Fruit fly (Drosophila melanogaster) whole organism, embryonic: Measurements from ENCODE around the gene CG14853.

Experiments used
- CG10209 ChIP-seq: fragments of 200-800 bp; sonication (Bioruptor generic); optimal IDR thresholded peaks from 3 replicates; lab custom pipeline; 2017; ENCODE audit warnings: missing biosample characterization, mild to moderate bottlenecking, missing genetic modification characterization, missing genetic modification reagents
- CG10565 ChIP-seq: fragments of 200-800 bp; sonication (Bioruptor generic); optimal IDR thresholded peaks from 3 replicates; lab custom pipeline; 2016; ENCODE audit warnings: missing biosample characterization, mild to moderate bottlenecking, missing genetic modification characterization
- CG11093 ChIP-seq: fragments of 200-800 bp; sonication (Bioruptor generic); IDR thresholded peaks from 3 replicates; pipeline ENCODE4 v1.3.6; 2022; ENCODE audit warnings: missing biosample characterization, missing genetic modification characterization
- CG11695 ChIP-seq: fragments of 200-800 bp; sonication (Bioruptor generic); IDR thresholded peaks from 3 replicates; pipeline ENCODE4 v1.3.6; 2022; ENCODE audit warnings: missing biosample characterization, missing genetic modification characterization
- CG12659 ChIP-seq: fragments of 200-800 bp; sonication (Bioruptor generic); optimal IDR thresholded peaks from 3 replicates; lab custom pipeline; 2017; ENCODE audit warnings: mild to moderate bottlenecking, missing biosample characterization, missing genetic modification reagents, missing genetic modification characterization
- CG15269 ChIP-seq: fragments of 200-800 bp; sonication (Bioruptor generic); optimal IDR thresholded peaks from 2 replicates; lab custom pipeline; 2018; ENCODE audit warnings: missing biosample characterization, mild to moderate bottlenecking, missing genetic modification characterization, moderate library complexity
- CG15479 ChIP-seq: fragments of 200-800 bp; sonication (Bioruptor generic); optimal IDR thresholded peaks from 3 replicates; lab custom pipeline; 2019; ENCODE audit warnings: missing biosample characterization, mild to moderate bottlenecking, missing genetic modification characterization, moderate library complexity
- CG1647 ChIP-seq: fragments of 200-800 bp; sonication (Bioruptor generic); optimal IDR thresholded peaks from 3 replicates; lab custom pipeline; 2016; ENCODE audit warnings: missing biosample characterization, missing genetic modification characterization
- CG16863 ChIP-seq: fragments of 200-800 bp; sonication (Bioruptor generic); optimal IDR thresholded peaks from 3 replicates; lab custom pipeline; 2016; ENCODE audit warnings: missing biosample characterization, missing genetic modification characterization
- CG17359 ChIP-seq: fragments of 200-800 bp; sonication (Bioruptor generic); optimal IDR thresholded peaks from 3 replicates; lab custom pipeline; 2018; ENCODE audit warnings: missing biosample characterization, mild to moderate bottlenecking, missing genetic modification characterization, moderate library complexity
- CG1792 ChIP-seq: fragments of 200-800 bp; sonication (Bioruptor generic); optimal IDR thresholded peaks from 2 replicates; lab custom pipeline; 2016; ENCODE audit warnings: missing biosample characterization, missing genetic modification characterization
- CG2875 ChIP-seq: fragments of 200-800 bp; sonication (Bioruptor generic); optimal IDR thresholded peaks from 2 replicates; lab custom pipeline; 2017; ENCODE audit warnings: missing biosample characterization, mild to moderate bottlenecking, missing genetic modification characterization, missing genetic modification reagents
- CG31441 ChIP-seq: fragments of 200-800 bp; sonication (Bioruptor generic); IDR thresholded peaks from 2 replicates; pipeline ENCODE4 v1.3.6; 2022; ENCODE audit warnings: missing biosample characterization, missing genetic modification characterization
- CG3995 ChIP-seq: fragments of 200-800 bp; sonication (Bioruptor generic); optimal IDR thresholded peaks from 3 replicates; lab custom pipeline; 2016; ENCODE audit warnings: missing biosample characterization, missing genetic modification characterization
- CG4424 ChIP-seq: fragments of 200-800 bp; sonication (Bioruptor generic); optimal IDR thresholded peaks from 3 replicates; lab custom pipeline; 2016; ENCODE audit warnings: missing biosample characterization, missing genetic modification characterization
- CG4854 ChIP-seq: fragments of 200-800 bp; sonication (Bioruptor generic); optimal IDR thresholded peaks from 2 replicates; lab custom pipeline; 2016; ENCODE audit warnings: missing biosample characterization, missing genetic modification characterization, inconsistent platforms
- CG6254 ChIP-seq: fragments of 200-800 bp; sonication (Bioruptor generic); optimal IDR thresholded peaks from 3 replicates; lab custom pipeline; 2017; ENCODE audit warnings: mild to moderate bottlenecking, missing biosample characterization, missing genetic modification reagents, missing genetic modification characterization
- CG6689 ChIP-seq: fragments of 200-800 bp; sonication (Bioruptor generic); IDR thresholded peaks from 2 replicates; pipeline ENCODE4 v1.3.6; 2022; ENCODE audit warnings: missing biosample characterization, missing genetic modification characterization
- CG8359 ChIP-seq: fragments of 200-800 bp; sonication (Bioruptor generic); optimal IDR thresholded peaks from 2 replicates; lab custom pipeline; 2017; ENCODE audit warnings: missing biosample characterization, mild to moderate bottlenecking, missing genetic modification characterization, borderline replicate concordance
- CG8765 ChIP-seq: fragments of 200-800 bp; sonication (Bioruptor generic); IDR thresholded peaks from 2 replicates; pipeline ENCODE4 v1.3.6; 2022; ENCODE audit warnings: missing biosample characterization, missing genetic modification characterization
- CkIIα-i1 ChIP-seq: fragments of 200-800 bp; sonication (Bioruptor generic); IDR thresholded peaks from 2 replicates; pipeline ENCODE4 v1.3.6; 2022; ENCODE audit warnings: missing biosample characterization, missing genetic modification characterization
- Elba2 ChIP-seq: fragments of 200-800 bp; sonication (Bioruptor generic); optimal IDR thresholded peaks from 3 replicates; lab custom pipeline; 2016; ENCODE audit warnings: missing biosample characterization, missing genetic modification characterization
- Ets65A ChIP-seq: fragments of 200-800 bp; sonication (Bioruptor generic); peaks from one replicate; lab custom pipeline; 2016; ENCODE audit warnings: missing biosample characterization, missing genetic modification characterization
- HLHmδ ChIP-seq: fragments of 200-800 bp; sonication (Bioruptor generic); optimal IDR thresholded peaks from 2 replicates; lab custom pipeline; 2018; ENCODE audit warnings: missing biosample characterization, mild to moderate bottlenecking, missing genetic modification characterization, moderate library complexity
- Mad ChIP-seq: fragments of 200-800 bp; sonication (Bioruptor generic); optimal IDR thresholded peaks from 2 replicates; lab custom pipeline; 2016; ENCODE audit warnings: missing biosample characterization, missing genetic modification characterization
- Neu2 ChIP-seq: fragments of 200-800 bp; sonication (Bioruptor generic); optimal IDR thresholded peaks from 3 replicates; lab custom pipeline; 2016; ENCODE audit warnings: missing biosample characterization, missing genetic modification characterization, borderline replicate concordance
- Rfx ChIP-seq: fragments of 200-800 bp; sonication (Bioruptor generic); IDR thresholded peaks from 2 replicates; pipeline ENCODE4 v1.3.6; 2022; ENCODE audit warnings: missing biosample characterization, missing genetic modification characterization
- Xbp1 ChIP-seq: fragments of 200-800 bp; sonication (Bioruptor generic); optimal IDR thresholded peaks from 3 replicates; lab custom pipeline; 2016; ENCODE audit warnings: missing biosample characterization, mild to moderate bottlenecking, missing genetic modification characterization
- YL-1 ChIP-seq: fragments of 200-800 bp; sonication (Bioruptor generic); optimal IDR thresholded peaks from 3 replicates; lab custom pipeline; 2017; ENCODE audit warnings: missing biosample characterization, mild to moderate bottlenecking, missing genetic modification characterization
- ase ChIP-seq: fragments of 200-800 bp; sonication (Bioruptor generic); IDR thresholded peaks from 3 replicates; pipeline ENCODE4 v1.3.6; 2022; ENCODE audit warnings: missing biosample characterization, missing genetic modification characterization
- ato ChIP-seq: fragments of 200-800 bp; sonication (Bioruptor generic); IDR thresholded peaks from 2 replicates; pipeline ENCODE4 v1.3.6; 2022; ENCODE audit warnings: missing biosample characterization, missing genetic modification characterization; ENCODE audit not compliant: partially characterized antibody
- bab2 ChIP-seq: fragments of 200-800 bp; sonication (Bioruptor generic); optimal IDR thresholded peaks from 2 replicates; lab custom pipeline; 2016; ENCODE audit warnings: missing biosample characterization, missing genetic modification characterization
- bbx ChIP-seq: fragments of 200-800 bp; sonication (Bioruptor generic); IDR thresholded peaks from 2 replicates; pipeline ENCODE4 v1.3.6; 2022; ENCODE audit warnings: missing biosample characterization, missing genetic modification characterization; ENCODE audit not compliant: partially characterized antibody
- bsh ChIP-seq, 2 experiments: fragments of 200-800 bp; sonication (Bioruptor generic); optimal IDR thresholded peaks; 2 replicates each; lab custom pipeline; 2017 to 2018; ENCODE audit warnings: mild to moderate bottlenecking in 2 of 2, missing biosample characterization in 2 of 2, missing genetic modification characterization in 2 of 2, moderate library complexity in 1 of 2
- chinmo ChIP-seq: fragments of 200-800 bp; sonication (Bioruptor generic); IDR thresholded peaks from 4 replicates; pipeline ENCODE4 v1.3.6; 2022; ENCODE audit warnings: missing biosample characterization, missing genetic modification characterization; ENCODE audit not compliant: partially characterized antibody
- crol ChIP-seq: fragments of 200-800 bp; sonication (Bioruptor generic); IDR thresholded peaks from 2 replicates; pipeline ENCODE4 v1.3.6; 2022; ENCODE audit warnings: missing biosample characterization, missing genetic modification characterization
- danr ChIP-seq: fragments of 200-800 bp; sonication (Bioruptor generic); IDR thresholded peaks from 2 replicates; pipeline ENCODE4 v1.3.6; 2022; ENCODE audit warnings: missing biosample characterization, missing genetic modification characterization
- en ChIP-seq: fragments of 200-800 bp; sonication (Bioruptor generic); optimal IDR thresholded peaks from 2 replicates; lab custom pipeline; 2016; ENCODE audit warnings: missing biosample characterization, missing genetic modification characterization
- fd3F ChIP-seq: fragments of 200-800 bp; sonication (Bioruptor generic); optimal IDR thresholded peaks from 2 replicates; lab custom pipeline; 2018; ENCODE audit warnings: missing biosample characterization, mild to moderate bottlenecking, missing genetic modification characterization, moderate library complexity
- fu2 ChIP-seq: fragments of 200-800 bp; sonication (Bioruptor generic); optimal IDR thresholded peaks from 2 replicates; lab custom pipeline; 2016; ENCODE audit warnings: missing biosample characterization, missing genetic modification characterization
- insv ChIP-seq, 2 experiments: fragments of 200-800 bp; sonication (Bioruptor generic); optimal IDR thresholded peaks; 3 replicates each; lab custom pipeline; 2016 to 2018; ENCODE audit warnings: missing biosample characterization in 2 of 2, missing genetic modification characterization in 2 of 2
- jing ChIP-seq: fragments of 200-800 bp; sonication (Bioruptor generic); optimal IDR thresholded peaks from 2 replicates; lab custom pipeline; 2018; ENCODE audit warnings: missing biosample characterization, mild to moderate bottlenecking, missing genetic modification characterization
- pb ChIP-seq: fragments of 200-800 bp; sonication (Bioruptor generic); optimal IDR thresholded peaks from 3 replicates; lab custom pipeline; 2016; ENCODE audit warnings: missing biosample characterization, missing genetic modification characterization
- tll ChIP-seq, 2 experiments: fragments of 200-800 bp in 1 of 2; fragments of >200 bp in 1 of 2; sonication (Bioruptor generic) in 1 of 2; optimal IDR thresholded peaks; 2 replicates each; lab custom pipeline; 2017 to 2019; ENCODE audit warnings: missing biosample characterization in 2 of 2, missing genetic modification characterization in 2 of 2, mild to moderate bottlenecking in 1 of 2, moderate library complexity in 1 of 2
- ttk ChIP-seq: fragments of 200-800 bp; sonication (Bioruptor generic); IDR thresholded peaks from 2 replicates; pipeline ENCODE4 v2.1.2; 2022; ENCODE audit warnings: missing biosample characterization, missing genetic modification characterization
- tup ChIP-seq: fragments of 200-800 bp; sonication (Bioruptor generic); optimal IDR thresholded peaks from 2 replicates; lab custom pipeline; 2016; ENCODE audit warnings: missing biosample characterization, mild to moderate bottlenecking, missing genetic modification characterization, moderate library complexity
- tx ChIP-seq: fragments of 200-800 bp; sonication (Bioruptor generic); optimal IDR thresholded peaks from 2 replicates; lab custom pipeline; 2016; ENCODE audit warnings: missing biosample characterization, missing genetic modification characterization

CG14853 gene

dm6 chr3R:14642463-14642862 lies 33.0 kb downstream of the CG14853 start, which contains the start of gene CG7886:
TSS of gene CG7886 (minus strand) at chr3R:14642563.
- TF ChIP-seq CG8359 (GFP tag; lab: Kevin White, UChicago): no peak
- no peak for TF ChIP-seq Xbp1 (GFP tag; lab: Kevin White, UChicago)
- TF ChIP-seq CG6689 (GFP tag; lab: Robert Waterston, UW): no peak
- TF ChIP-seq CG16863 (GFP tag; lab: Kevin White, UChicago): no peak
- no peak for TF ChIP-seq CG12659
- no peak for TF ChIP-seq tup (GFP tag; lab: Kevin White, UChicago)
- no peak for TF ChIP-seq insv (GFP tag; optimal IDR thresholded peaks at IDR 0.05; lab: Kevin White, UChicago)
- no peak for TF ChIP-seq ase (GFP tag; lab: Robert Waterston, UW)
- TF ChIP-seq CG4854: no peak

dm6 chr3R:14649307-14650239 lies 40.1 kb downstream of the CG14853 start:
- TF ChIP-seq CG10565 (GFP tag; lab: Kevin White, UChicago) (no peak), CkIIα-i1 (GFP tag; lab: Robert Waterston, UW) (no peak), CG1792 (GFP tag; lab: Kevin White, UChicago) (peak; percentile 18), ttk (peak; percentile 10; the same call in 1 of the 2 replicates), CG3995 (peak; percentile 9), tx (GFP tag; lab: Kevin White, UChicago) (no peak), bbx (GFP tag; lab: Robert Waterston, UW) (no peak), ato (no peak), crol (GFP tag; lab: Robert Waterston, UW) (peak; percentile 87), danr (GFP tag; lab: Robert Waterston, UW) (no peak), CG11093 (GFP tag; lab: Robert Waterston, UW) (no peak), HLHmδ (GFP tag; lab: Kevin White, UChicago) (no peak), YL-1 (no peak), CG15269 (tag; lab: Kevin White, UChicago) (no peak), bsh (GFP tag; optimal IDR thresholded peaks at IDR 0.05; lab: Kevin White, UChicago) (peak in 1 of 2 experiments; percentile 60), CG17359 (tag; lab: Kevin White, UChicago) (peak; percentile 24), fd3F (GFP tag; lab: Kevin White, UChicago) (no peak), jing (GFP tag; lab: Kevin White, UChicago) (no peak), CG2875 (GFP tag; lab: Kevin White, UChicago) (peak; percentile 11), CG11695 (GFP tag; lab: Robert Waterston, UW) (0 out of 3 replicates have a peak, but pooled peaks have one; percentile 22), tll (GFP tag; optimal IDR thresholded peaks at IDR 0.05; lab: Kevin White, UChicago) (peak in 1 of 2 experiments; percentile 44), chinmo (GFP tag; lab: Robert Waterston, UW) (0 out of 4 replicates have a peak, but pooled peaks have one; percentile 9), Rfx (GFP tag; lab: Robert Waterston, UW) (no peak), CG10209 (GFP tag; lab: Kevin White, UChicago) (no peak), Neu2 (no peak), pb (no peak), fu2 (GFP tag; lab: Kevin White, UChicago) (no peak), CG31441 (no peak), CG15479 (peak; percentile 26), Mad (GFP tag; lab: Kevin White, UChicago) (no peak), bab2 (GFP tag; lab: Kevin White, UChicago) (peak; percentile 24), CG1647 (GFP tag; lab: Kevin White, UChicago) (no peak), CG8765 (GFP tag; lab: Robert Waterston, UW) (no peak), Ets65A (GFP tag; lab: Kevin White, UChicago) (peak; percentile 83), CG6254 (peak; percentile 2), en (GFP tag; lab: Kevin White, UChicago) (no peak), CG4424 (GFP tag; lab: Kevin White, UChicago) (peak; percentile 8), Elba2 (GFP tag; lab: Kevin White, UChicago) (no peak)
